Worm (Caenorhabditis elegans) whole organism, L2 larva: ENCODE measurements around the gene cab-1.
A peak's percentile ranks its signal among the peaks of the same experiment; 100 is the strongest.

Source experiments
- C34F6.9 ChIP-seq: fragments of 150-350 bp; optimal IDR thresholded peaks from 2 replicates; lab custom pipeline; 2014; ENCODE audit warnings: missing biosample characterization, missing genetic modification characterization
- F13H6.1 ChIP-seq: sonication (generic microtip); optimal IDR thresholded peaks from 2 replicates; lab custom pipeline; 2016; ENCODE audit warnings: missing genetic modification characterization, missing compliant biosample characterization
- R02D3.7 ChIP-seq: fragments of 150-350 bp; optimal IDR thresholded peaks from 2 replicates; lab custom pipeline; 2014; ENCODE audit warnings: missing biosample characterization, missing genetic modification characterization
- Y55F3AM.14 ChIP-seq: fragments of 200-800 bp; sonication (Bioruptor generic); optimal IDR thresholded peaks from 2 replicates; lab custom pipeline; 2018; ENCODE audit warnings: mild to moderate bottlenecking, missing genetic modification characterization, missing compliant biosample characterization
- ZK546.5 ChIP-seq: sonication (generic microtip); optimal IDR thresholded peaks from 2 replicates; lab custom pipeline; 2017; ENCODE audit warnings: missing biosample characterization, missing genetic modification characterization
- blmp-1 ChIP-seq: sonication (generic microtip); optimal IDR thresholded peaks from 2 replicates; lab custom pipeline; 2017; ENCODE audit warnings: missing genetic modification characterization, mild to moderate bottlenecking, missing compliant biosample characterization, antibody characterized with exemption, moderate library complexity; ENCODE audit not compliant: insufficient read depth
- ceh-16 ChIP-seq: fragments of 150-350 bp; optimal IDR thresholded peaks from 2 replicates; lab custom pipeline; 2014; ENCODE audit warnings: missing biosample characterization, missing genetic modification characterization
- crh-2 ChIP-seq: sonication (generic microtip); optimal IDR thresholded peaks from 2 replicates; lab custom pipeline; 2017; ENCODE audit warnings: missing biosample characterization, missing genetic modification characterization
- elt-1 ChIP-seq: fragments of 150-350 bp; optimal IDR thresholded peaks from 2 replicates; lab custom pipeline; 2014; ENCODE audit warnings: missing biosample characterization, missing genetic modification characterization
- elt-3 ChIP-seq: sonication (generic microtip); optimal IDR thresholded peaks from 2 replicates; lab custom pipeline; 2017; ENCODE audit warnings: missing biosample characterization, missing genetic modification characterization
- fos-1 ChIP-seq: fragments of 150-350 bp; optimal IDR thresholded peaks from 2 replicates; lab custom pipeline; 2014; ENCODE audit warnings: missing biosample characterization, missing genetic modification characterization
- gmeb-1 ChIP-seq: fragments of 150-350 bp; optimal IDR thresholded peaks from 2 replicates; lab custom pipeline; 2014; ENCODE audit warnings: missing biosample characterization, missing genetic modification characterization
- lin-11 ChIP-seq: fragments of 150-350 bp; sonication (generic microtip); optimal IDR thresholded peaks from 2 replicates; lab custom pipeline; 2014; ENCODE audit warnings: missing biosample characterization, missing genetic modification characterization, inconsistent platforms, mixed read lengths
- lin-13 ChIP-seq: fragments of 150-350 bp; optimal IDR thresholded peaks from 2 replicates; lab custom pipeline; 2014; ENCODE audit warnings: missing biosample characterization, missing genetic modification reagents, missing genetic modification characterization
- lsy-2 ChIP-seq, 2 experiments: fragments of 150-350 bp in 1 of 2; sonication (generic microtip) in 1 of 2; optimal IDR thresholded peaks; 2 replicates each; lab custom pipeline; 2014 to 2017; ENCODE audit warnings: missing biosample characterization in 2 of 2, missing genetic modification characterization in 2 of 2
- mab-5 ChIP-seq: fragments of 150-350 bp; optimal IDR thresholded peaks from 2 replicates; lab custom pipeline; 2014; ENCODE audit warnings: missing biosample characterization, missing genetic modification characterization
- mbf-1 ChIP-seq: sonication (generic microtip); optimal IDR thresholded peaks from 2 replicates; lab custom pipeline; 2017; ENCODE audit warnings: missing biosample characterization, missing genetic modification characterization
- nhr-11 ChIP-seq: fragments of 150-350 bp; optimal IDR thresholded peaks from 2 replicates; lab custom pipeline; 2014; ENCODE audit warnings: missing biosample characterization, missing genetic modification characterization
- nhr-12 ChIP-seq: fragments of 150-350 bp; optimal IDR thresholded peaks from 2 replicates; lab custom pipeline; 2014; ENCODE audit warnings: missing biosample characterization, missing genetic modification characterization
- nhr-129 ChIP-seq: fragments of 150-350 bp; optimal IDR thresholded peaks from 2 replicates; lab custom pipeline; 2014; ENCODE audit warnings: missing biosample characterization, missing genetic modification characterization
- nhr-23 ChIP-seq: fragments of 150-350 bp; optimal IDR thresholded peaks from 2 replicates; lab custom pipeline; 2014; ENCODE audit warnings: missing biosample characterization, missing genetic modification reagents, missing genetic modification characterization
- nhr-237 ChIP-seq: fragments of 150-350 bp; optimal IDR thresholded peaks from 2 replicates; lab custom pipeline; 2014; ENCODE audit warnings: missing biosample characterization, missing genetic modification characterization
- nhr-6 ChIP-seq: fragments of 150-350 bp; optimal IDR thresholded peaks from 2 replicates; lab custom pipeline; 2014; ENCODE audit warnings: missing biosample characterization, missing genetic modification characterization
- nhr-77 ChIP-seq: fragments of 150-350 bp; optimal IDR thresholded peaks from 2 replicates; lab custom pipeline; 2014; ENCODE audit warnings: missing biosample characterization, missing genetic modification characterization
- peb-1 ChIP-seq: fragments of 150-350 bp; optimal IDR thresholded peaks from 2 replicates; lab custom pipeline; 2014; ENCODE audit warnings: missing biosample characterization, missing genetic modification characterization
- sem-4 ChIP-seq: fragments of 150-350 bp; optimal IDR thresholded peaks from 2 replicates; lab custom pipeline; 2014; ENCODE audit warnings: missing biosample characterization, missing genetic modification reagents, missing genetic modification characterization
- skn-1 ChIP-seq: sonication (generic microtip); optimal IDR thresholded peaks from 2 replicates; lab custom pipeline; 2017; ENCODE audit warnings: missing biosample characterization, missing genetic modification characterization
- sma-9 ChIP-seq, 2 experiments: fragments of 150-350 bp in 1 of 2; sonication (generic microtip) in 1 of 2; optimal IDR thresholded peaks; 2 replicates each; lab custom pipeline; 2014 to 2016; ENCODE audit warnings: missing genetic modification characterization in 2 of 2, mild to moderate bottlenecking in 1 of 2, missing biosample characterization in 1 of 2, missing compliant biosample characterization in 1 of 2, missing genetic modification reagents in 1 of 2, moderate library complexity in 1 of 2
- snpc-4 ChIP-seq: fragments of 150-350 bp; optimal IDR thresholded peaks from 2 replicates; lab custom pipeline; 2014; ENCODE audit warnings: missing biosample characterization, missing genetic modification characterization
- unc-39 ChIP-seq: fragments of 150-350 bp; optimal IDR thresholded peaks from 2 replicates; lab custom pipeline; 2014; ENCODE audit warnings: missing biosample characterization, missing genetic modification characterization
- unc-55 ChIP-seq: fragments of 150-350 bp; sonication (generic microtip); optimal IDR thresholded peaks from 3 replicates; lab custom pipeline; 2014; ENCODE audit warnings: missing biosample characterization, missing genetic modification reagents, missing genetic modification characterization
- zag-1 ChIP-seq: fragments of 150-350 bp; optimal IDR thresholded peaks from 2 replicates; lab custom pipeline; 2014; ENCODE audit warnings: missing biosample characterization, missing genetic modification characterization
- ztf-11 ChIP-seq: sonication (generic microtip); optimal IDR thresholded peaks from 2 replicates; lab custom pipeline; 2017; ENCODE audit warnings: missing biosample characterization, missing genetic modification characterization
- ztf-4 ChIP-seq: fragments of 150-350 bp; optimal IDR thresholded peaks from 2 replicates; lab custom pipeline; 2014; ENCODE audit warnings: missing biosample characterization, missing genetic modification characterization

The cab-1 gene

ce11 chrX:12248140-12248539 is 35.4 kb upstream of the cab-1 start:
- TF ChIP-seq C34F6.9 (tag; lab: Kevin White, UChicago) (no peak), nhr-11 (tag; lab: Kevin White, UChicago) (no peak), R02D3.7 (tag; lab: Kevin White, UChicago) (no peak), peb-1 (tag; lab: Kevin White, UChicago) (no peak), ztf-4 (tag; lab: Kevin White, UChicago) (no peak), nhr-77 (tag; lab: Kevin White, UChicago) (no peak), F13H6.1 (no peak), snpc-4 (no peak), Y55F3AM.14 (no peak), nhr-12 (tag; lab: Kevin White, UChicago) (no peak), elt-3 (tag; lab: Kevin White, UChicago) (no peak), zag-1 (tag; lab: Kevin White, UChicago) (no peak), lin-13 (no peak), fos-1 (no peak), unc-55 (GFP tag; lab: Kevin White, UChicago) (no peak)

- TF ChIP-seq mab-5 = no peak
- no peak for TF ChIP-seq sem-4
- TF ChIP-seq unc-39 (tag; lab: Kevin White, UChicago) = no peak
- TF ChIP-seq sma-9 (GFP tag; optimal IDR thresholded peaks at IDR 0.05; lab: Kevin White, UChicago) = no peak
- TF ChIP-seq sma-9 (tag; optimal IDR thresholded peaks at IDR 0.05; lab: Kevin White, UChicago) = no peak
- no peak for TF ChIP-seq elt-1 (tag; lab: Kevin White, UChicago)
- TF ChIP-seq ztf-4 (tag; lab: Kevin White, UChicago) = no peak
- no peak for TF ChIP-seq mbf-1 (tag; lab: Kevin White, UChicago)
- TF ChIP-seq lin-11 (tag; lab: Kevin White, UChicago) = no peak
- TF ChIP-seq peb-1 (tag; lab: Kevin White, UChicago) = no peak
- TF ChIP-seq ceh-16 (tag; lab: Kevin White, UChicago) = no peak
- TF ChIP-seq nhr-12 (tag; lab: Kevin White, UChicago) = no peak
- no peak for TF ChIP-seq nhr-129
- no peak for TF ChIP-seq fos-1
- no peak for TF ChIP-seq skn-1 (tag; lab: Kevin White, UChicago)
- TF ChIP-seq nhr-6 (tag; lab: Kevin White, UChicago) = no peak
- TF ChIP-seq crh-2 (tag; lab: Kevin White, UChicago) = no peak
Measured at ce11 chrX:12242902-12243301, 30.2 kb upstream of the cab-1 start.

ce11 chrX:12241457-12241856 is 28.8 kb upstream of the cab-1 start, which contains the start of gene cest-3:
Gene cest-3 (plus strand): TSS chrX:12241646.
- TF ChIP-seq ZK546.5 = no peak
- peak; percentile 7 for TF ChIP-seq sma-9 (GFP tag; optimal IDR thresholded peaks at IDR 0.05; lab: Kevin White, UChicago)
- no peak for TF ChIP-seq sma-9 (tag; optimal IDR thresholded peaks at IDR 0.05; lab: Kevin White, UChicago)
- no peak for TF ChIP-seq blmp-1 (tag; lab: Kevin White, UChicago)
- TF ChIP-seq lin-13 = no peak
- peak; percentile 13 for TF ChIP-seq fos-1
- no peak for TF ChIP-seq lin-11 (tag; lab: Kevin White, UChicago)

- TF ChIP-seq nhr-77 (tag; lab: Kevin White, UChicago) (no peak), nhr-23 (tag; lab: Kevin White, UChicago) (no peak), lsy-2 (tag; optimal IDR thresholded peaks at IDR 0.05; lab: Kevin White, UChicago) (no peak), Y55F3AM.14 (no peak), ceh-16 (tag; lab: Kevin White, UChicago) (no peak), blmp-1 (tag; lab: Kevin White, UChicago) (no peak), gmeb-1 (tag; lab: Kevin White, UChicago) (no peak), crh-2 (tag; lab: Kevin White, UChicago) (no peak), ztf-4 (tag; lab: Kevin White, UChicago) (no peak), nhr-12 (tag; lab: Kevin White, UChicago) (no peak), R02D3.7 (tag; lab: Kevin White, UChicago) (no peak), fos-1 (no peak), ZK546.5 (no peak), ztf-11 (tag; lab: Kevin White, UChicago) (no peak), lin-13 (no peak), nhr-11 (tag; lab: Kevin White, UChicago) (no peak), nhr-237 (tag; lab: Kevin White, UChicago) (no peak), nhr-129 (no peak), C34F6.9 (tag; lab: Kevin White, UChicago) (no peak)
Measured at ce11 chrX:12235388-12235787, 22.7 kb upstream of the cab-1 start, which contains the start of gene C23H4.6. Gene C23H4.6 (plus strand): TSS chrX:12235606.
